Worm (Caenorhabditis elegans): Measurements from ENCODE around the gene oac-48.

- no peak for TF ChIP-seq nhr-12 (tag; optimal IDR thresholded peaks at IDR 0.05)
- TF ChIP-seq ama-1 (optimal IDR thresholded peaks at IDR 0.05): no peak
- no peak for TF ChIP-seq ztf-1 (GFP tag; conservative IDR thresholded peaks at IDR 0.05)
- peak; percentile 4 for TF ChIP-seq nhr-25 (tag; optimal IDR thresholded peaks at IDR 0.05)
- no peak for TF ChIP-seq Y55F3AM.14 (GFP tag; optimal IDR thresholded peaks at IDR 0.05)
- TF ChIP-seq unc-62 (GFP tag; optimal IDR thresholded peaks at IDR 0.05): no peak
These were observed 27.2 kb downstream of the oac-48 start for ce11 chrIV:13700847-13701246.
